Fruit fly (Drosophila melanogaster) S2 (cell line): ENCODE results near the gene CG17129.

Experiments
- CG8478 ChIP-seq: fragments of >200 bp; optimal IDR thresholded peaks from 2 replicates; lab custom pipeline; 2018
- CTCF ChIP-seq, 2 experiments: fragments of >200 bp; optimal IDR thresholded peaks; 2 replicates each; lab custom pipeline; 2018

- TF ChIP-seq CG8478 (lab: Kevin White, UChicago) (no peak), CTCF (optimal IDR thresholded peaks at IDR 0.05; lab: Kevin White, UChicago) (no peak)
Measured at dm6 chr3L:699368-700150, 19.4 kb upstream of the CG17129 start.
